Worm (Caenorhabditis elegans) whole organism, L1 larva: ENCODE measurements around the gene C06A12.19.
A peak's percentile ranks its signal among the peaks of the same experiment; 100 is the strongest.

Source experiments
- F16B12.6 ChIP-seq: fragments of 150-350 bp; optimal IDR thresholded peaks from 2 replicates; lab custom pipeline; 2014; ENCODE audit warnings: missing biosample characterization, missing genetic modification characterization
- Y116A8C.19 ChIP-seq: sonication (generic microtip); optimal IDR thresholded peaks from 2 replicates; lab custom pipeline; 2016; ENCODE audit warnings: missing compliant biosample characterization, missing genetic modification characterization, borderline replicate concordance
- alr-1 ChIP-seq: fragments of 200-800 bp; sonication (Bioruptor generic); optimal IDR thresholded peaks from 2 replicates; lab custom pipeline; 2018; ENCODE audit warnings: borderline replicate concordance, mild to moderate bottlenecking, missing genetic modification characterization, missing compliant biosample characterization
- blmp-1 ChIP-seq: fragments of 150-350 bp; optimal IDR thresholded peaks from 2 replicates; lab custom pipeline; 2014; ENCODE audit warnings: missing biosample characterization, missing genetic modification characterization
- ceh-8 ChIP-seq: fragments of 200-800 bp; sonication (Bioruptor generic); optimal IDR thresholded peaks from 2 replicates; lab custom pipeline; 2018; ENCODE audit warnings: mild to moderate bottlenecking, missing genetic modification characterization, moderate library complexity, missing compliant biosample characterization
- ceh-88 ChIP-seq: fragments of 200-800 bp; sonication (Bioruptor generic); IDR thresholded peaks from 2 replicates; pipeline ENCODE4 v1.3.6; 2022; ENCODE audit warnings: missing genetic modification characterization, missing compliant biosample characterization
- ceh-90 ChIP-seq: sonication (generic microtip); optimal IDR thresholded peaks from 2 replicates; lab custom pipeline; 2016; ENCODE audit warnings: missing genetic modification characterization, missing compliant biosample characterization
- dsc-1 ChIP-seq: sonication (generic microtip); optimal IDR thresholded peaks from 2 replicates; lab custom pipeline; 2016; ENCODE audit warnings: mild to moderate bottlenecking, missing genetic modification characterization, missing compliant biosample characterization
- efl-1 ChIP-seq, 4 experiments: fragments of 150-350 bp; optimal IDR thresholded peaks in 3 of 4; peaks in 1 of 4; 1 replicate in 1 of 4; 2 replicates in 3 of 4; lab custom pipeline; 2014; ENCODE audit warnings: missing biosample characterization in 2 of 4, missing genetic modification characterization in 2 of 4, missing genetic modification reagents in 2 of 4
- efl-3 ChIP-seq: fragments of 200-800 bp; sonication (Bioruptor generic); optimal IDR thresholded peaks from 2 replicates; lab custom pipeline; 2018; ENCODE audit warnings: mild to moderate bottlenecking, missing genetic modification characterization, missing compliant biosample characterization
- elt-2 ChIP-seq: sonication (generic microtip); optimal IDR thresholded peaks from 2 replicates; lab custom pipeline; 2016; ENCODE audit warnings: missing genetic modification characterization, mild to moderate bottlenecking, inconsistent platforms, missing compliant biosample characterization, missing genetic modification reagents
- fkh-10 ChIP-seq: sonication (generic microtip); optimal IDR thresholded peaks from 2 replicates; lab custom pipeline; 2017; ENCODE audit warnings: missing biosample characterization, missing genetic modification reagents, missing genetic modification characterization
- fkh-4 ChIP-seq: sonication (generic microtip); optimal IDR thresholded peaks from 2 replicates; lab custom pipeline; 2016; ENCODE audit warnings: missing compliant biosample characterization, missing genetic modification characterization, borderline replicate concordance
- fkh-8 ChIP-seq: sonication (generic microtip); optimal IDR thresholded peaks from 2 replicates; lab custom pipeline; 2016; ENCODE audit warnings: mild to moderate bottlenecking, missing genetic modification characterization, missing compliant biosample characterization
- fos-1 ChIP-seq: fragments of 150-350 bp; optimal IDR thresholded peaks from 2 replicates; lab custom pipeline; 2014; ENCODE audit warnings: missing biosample characterization, missing genetic modification characterization
- hlh-17 ChIP-seq: fragments of 200-800 bp; sonication (Bioruptor generic); optimal IDR thresholded peaks from 2 replicates; lab custom pipeline; 2018; ENCODE audit warnings: missing genetic modification characterization, mild to moderate bottlenecking, missing compliant biosample characterization, moderate library complexity, borderline replicate concordance
- irx-1 ChIP-seq: sonication (generic microtip); optimal IDR thresholded peaks from 2 replicates; lab custom pipeline; 2016; ENCODE audit warnings: missing genetic modification characterization, missing compliant biosample characterization
- lin-13 ChIP-seq: fragments of 150-350 bp; optimal IDR thresholded peaks from 2 replicates; lab custom pipeline; 2014; ENCODE audit warnings: missing biosample characterization, missing genetic modification reagents, missing genetic modification characterization
- lsy-2 ChIP-seq, 2 experiments: fragments of 150-350 bp; optimal IDR thresholded peaks; 2 replicates each; lab custom pipeline; 2014; ENCODE audit warnings: missing biosample characterization in 2 of 2, missing genetic modification characterization in 2 of 2
- mdl-1 ChIP-seq, 2 experiments: fragments of 150-350 bp; optimal IDR thresholded peaks; 2 replicates each; lab custom pipeline; 2014 to 2017; ENCODE audit warnings: missing biosample characterization in 2 of 2, missing genetic modification characterization in 2 of 2, inconsistent platforms in 1 of 2
- nhr-11 ChIP-seq: fragments of 150-350 bp; optimal IDR thresholded peaks from 2 replicates; lab custom pipeline; 2014; ENCODE audit warnings: missing biosample characterization, missing genetic modification characterization
- nhr-12 ChIP-seq: sonication (generic microtip); optimal IDR thresholded peaks from 2 replicates; lab custom pipeline; 2017; ENCODE audit warnings: missing biosample characterization, missing genetic modification characterization
- nhr-19 ChIP-seq: fragments of 200-800 bp; sonication (Bioruptor generic); conservative IDR thresholded peaks from 2 replicates; pipeline ENCODE4 v1.3.6; 2022; ENCODE audit warnings: missing genetic modification characterization, missing compliant biosample characterization
- nhr-20 ChIP-seq: sonication (generic microtip); optimal IDR thresholded peaks from 2 replicates; lab custom pipeline; 2016; ENCODE audit warnings: mild to moderate bottlenecking, missing genetic modification characterization, missing compliant biosample characterization
- nhr-237 ChIP-seq: fragments of 150-350 bp; optimal IDR thresholded peaks from 2 replicates; lab custom pipeline; 2014; ENCODE audit warnings: missing biosample characterization, missing genetic modification characterization
- nhr-28 ChIP-seq: fragments of 150-350 bp; optimal IDR thresholded peaks from 2 replicates; lab custom pipeline; 2014; ENCODE audit warnings: missing biosample characterization, missing genetic modification characterization
- nhr-47 ChIP-seq: sonication (generic microtip); optimal IDR thresholded peaks from 2 replicates; lab custom pipeline; 2016; ENCODE audit warnings: mild to moderate bottlenecking, missing genetic modification characterization, moderate library complexity, missing compliant biosample characterization
- nhr-76 ChIP-seq: sonication (generic microtip); optimal IDR thresholded peaks from 2 replicates; lab custom pipeline; 2017; ENCODE audit warnings: missing biosample characterization, missing genetic modification characterization
- nhr-77 ChIP-seq: fragments of 150-350 bp; optimal IDR thresholded peaks from 2 replicates; lab custom pipeline; 2014; ENCODE audit warnings: missing biosample characterization, missing genetic modification characterization
- nhr-84 ChIP-seq: sonication (generic microtip); optimal IDR thresholded peaks from 2 replicates; lab custom pipeline; 2017; ENCODE audit warnings: missing biosample characterization, missing genetic modification characterization
- nhr-90 ChIP-seq: sonication (generic microtip); optimal IDR thresholded peaks from 2 replicates; lab custom pipeline; 2016; ENCODE audit warnings: mild to moderate bottlenecking, missing genetic modification characterization, missing compliant biosample characterization; ENCODE audit not compliant: poor library complexity
- pax-3 ChIP-seq: fragments of 200-800 bp; sonication (Bioruptor generic); optimal IDR thresholded peaks from 2 replicates; lab custom pipeline; 2018; ENCODE audit warnings: mild to moderate bottlenecking, missing genetic modification characterization, moderate library complexity, missing compliant biosample characterization
- snpc-4 ChIP-seq: fragments of 150-350 bp; optimal IDR thresholded peaks from 2 replicates; lab custom pipeline; 2014; ENCODE audit warnings: missing biosample characterization, missing genetic modification characterization
- sox-4 ChIP-seq: sonication (generic microtip); optimal IDR thresholded peaks from 2 replicates; lab custom pipeline; 2016; ENCODE audit warnings: missing genetic modification characterization, missing compliant biosample characterization
- sptf-1 ChIP-seq: fragments of 150-350 bp; optimal IDR thresholded peaks from 2 replicates; lab custom pipeline; 2014; ENCODE audit warnings: missing biosample characterization, missing genetic modification characterization
- swsn-7 ChIP-seq: sonication (generic microtip); optimal IDR thresholded peaks from 2 replicates; lab custom pipeline; 2016; ENCODE audit warnings: missing genetic modification characterization, missing compliant biosample characterization
- tbx-2 ChIP-seq: sonication (generic microtip); optimal IDR thresholded peaks from 2 replicates; lab custom pipeline; 2016; ENCODE audit warnings: missing genetic modification characterization, missing compliant biosample characterization
- unc-30 ChIP-seq: sonication (generic microtip); optimal IDR thresholded peaks from 2 replicates; lab custom pipeline; 2017; ENCODE audit warnings: missing biosample characterization, missing genetic modification characterization
- unc-62 ChIP-seq: fragments of 150-350 bp; optimal IDR thresholded peaks from 2 replicates; lab custom pipeline; 2014; ENCODE audit warnings: missing biosample characterization, missing genetic modification reagents, missing genetic modification characterization
- unc-98 ChIP-seq: fragments of 200-800 bp; sonication (Bioruptor generic); IDR thresholded peaks from 2 replicates; pipeline ENCODE4 v1.3.6; 2022; ENCODE audit warnings: missing genetic modification characterization, missing compliant biosample characterization
- vab-15 ChIP-seq: sonication (generic microtip); optimal IDR thresholded peaks from 2 replicates; lab custom pipeline; 2017; ENCODE audit warnings: missing genotype, mild to moderate bottlenecking, missing genetic modification characterization, missing compliant biosample characterization
- ztf-4 ChIP-seq: fragments of 150-350 bp; optimal IDR thresholded peaks from 2 replicates; lab custom pipeline; 2014; ENCODE audit warnings: missing biosample characterization, missing genetic modification characterization

C06A12.19 gene

ce11 chrIV:17407491-17407890, 32.4 kb downstream of the C06A12.19 start, which contains the start of gene T02D1.9:
Gene T02D1.9 (minus strand): TSS chrIV:17407591.
- TF ChIP-seq ceh-8 (GFP tag; lab: Kevin White, UChicago) = no peak
- no peak for TF ChIP-seq nhr-28
- TF ChIP-seq vab-15 (tag; lab: Kevin White, UChicago) = no peak
- TF ChIP-seq unc-62 (GFP tag; lab: Kevin White, UChicago) = no peak
- no peak for TF ChIP-seq efl-3 (GFP tag; lab: Kevin White, UChicago)
- no peak for TF ChIP-seq nhr-47 (tag; lab: Kevin White, UChicago)
- no peak for TF ChIP-seq lsy-2 (tag; optimal IDR thresholded peaks at IDR 0.05; lab: Kevin White, UChicago)
- TF ChIP-seq Y116A8C.19 (tag; lab: Kevin White, UChicago) = no peak
- no peak for TF ChIP-seq nhr-11 (tag; lab: Kevin White, UChicago)
- no peak for TF ChIP-seq irx-1 (tag; lab: Kevin White, UChicago)
- no peak for TF ChIP-seq nhr-237 (tag; lab: Kevin White, UChicago)
- TF ChIP-seq hlh-17 (GFP tag; lab: Kevin White, UChicago) = no peak
- no peak for TF ChIP-seq tbx-2 (tag; lab: Kevin White, UChicago)

- TF ChIP-seq dsc-1 (tag; lab: Kevin White, UChicago) (no peak), ztf-4 (tag; lab: Kevin White, UChicago) (no peak), sptf-1 (no peak), fkh-4 (tag; lab: Kevin White, UChicago) (no peak), ceh-90 (tag; lab: Kevin White, UChicago) (no peak), nhr-90 (tag; lab: Kevin White, UChicago) (no peak), nhr-11 (tag; lab: Kevin White, UChicago) (no peak), swsn-7 (tag; lab: Kevin White, UChicago) (no peak), ceh-88 (GFP tag; lab: Robert Waterston, UW) (no peak), F16B12.6 (tag; lab: Kevin White, UChicago) (no peak), tbx-2 (tag; lab: Kevin White, UChicago) (no peak), ceh-8 (GFP tag; lab: Kevin White, UChicago) (no peak)
Measured at ce11 chrIV:17407025-17407424, 32.9 kb downstream of the C06A12.19 start, which contains the start of gene T02D1.7. Gene T02D1.7 (minus strand): TSS chrIV:17407125.

DNA sequence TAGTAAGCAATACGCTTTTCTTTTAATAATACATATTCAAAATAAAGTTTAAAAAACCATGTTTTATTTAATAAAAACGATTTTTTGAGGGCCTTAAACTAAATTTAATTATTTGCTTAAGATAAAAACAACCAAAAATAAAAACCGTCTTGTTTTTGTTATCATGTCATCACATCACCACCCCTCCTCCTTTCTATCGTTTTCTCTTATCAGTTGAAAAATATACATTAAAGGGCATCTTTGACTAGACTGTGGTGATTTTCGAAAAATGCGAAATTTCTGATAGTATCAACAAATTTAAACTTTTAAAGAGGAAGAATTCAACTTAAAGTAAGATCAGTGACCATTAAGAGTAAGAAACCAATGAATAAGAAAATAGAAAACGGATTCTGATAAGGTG, 33.8 kb downstream of the C06A12.19 start:
- TF ChIP-seq elt-2 (tag; lab: Kevin White, UChicago) (peak; percentile 64), blmp-1 (tag; lab: Kevin White, UChicago) (peak; percentile 11), nhr-11 (tag; lab: Kevin White, UChicago) (no peak), nhr-20 (peak; percentile 25), nhr-19 (GFP tag; lab: Robert Waterston, UW) (no peak)

DNA sequence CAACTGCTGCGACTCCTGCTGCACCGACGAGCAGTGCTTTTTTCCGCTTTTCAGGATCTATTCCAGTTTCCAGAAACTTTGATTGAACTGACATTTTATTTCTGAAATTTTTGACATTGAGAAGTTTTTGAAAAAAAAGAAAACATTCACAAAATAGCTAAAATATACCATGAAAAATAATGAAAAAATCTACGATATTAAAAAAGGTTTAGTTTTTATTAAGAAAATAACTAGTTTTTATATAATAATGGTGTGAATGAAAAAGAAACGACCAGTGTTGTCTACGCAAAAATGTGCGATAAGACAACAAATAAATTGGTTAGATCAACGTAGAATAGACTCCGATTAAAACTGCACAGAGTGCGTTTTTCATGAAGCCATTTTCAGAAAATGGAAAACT, 34.4 kb downstream of the C06A12.19 start, which contains the start of gene pmp-4:
TSS of gene pmp-4 (minus strand) at position 101 of the 400 bp plus-strand sequence.
- TF ChIP-seq efl-1 (optimal IDR thresholded peaks at IDR 0.05; lab: Kevin White, UChicago) (no peak), efl-1 (GFP tag; optimal IDR thresholded peaks at IDR 0.05 in 1 of 2; lab: Kevin White, UChicago) (peak in 1 of 2 experiments; percentile 7), mdl-1 (tag; optimal IDR thresholded peaks at IDR 0.05; lab: Kevin White, UChicago) (no peak)

- TF ChIP-seq pax-3 (peak; percentile 23), sox-4 (tag; lab: Kevin White, UChicago) (no peak), fkh-8 (tag; lab: Kevin White, UChicago) (peak; percentile 0)
- TF ChIP-seq, all 84 proteins: peak for 2
Measured at ce11 chrIV:17399455-17399854, 40.4 kb downstream of the C06A12.19 start, which contains the start of gene T02D1.4. Gene T02D1.4 (plus strand): TSS chrIV:17399755.

- TF ChIP-seq lin-13 (no peak), nhr-84 (tag; lab: Kevin White, UChicago) (no peak), nhr-77 (no peak), unc-98 (GFP tag; lab: Robert Waterston, UW) (no peak), efl-1 (optimal IDR thresholded peaks at IDR 0.05; lab: Kevin White, UChicago) (no peak), efl-1 (GFP tag; optimal IDR thresholded peaks at IDR 0.05 in 1 of 2; lab: Kevin White, UChicago) (no peak), snpc-4 (tag; lab: Kevin White, UChicago) (no peak), nhr-20 (no peak), sox-4 (tag; lab: Kevin White, UChicago) (no peak), nhr-12 (tag; lab: Kevin White, UChicago) (no peak), alr-1 (no peak), fos-1 (no peak), nhr-76 (tag; lab: Kevin White, UChicago) (no peak), fkh-10 (no peak), unc-30 (tag; lab: Kevin White, UChicago) (no peak), dsc-1 (tag; lab: Kevin White, UChicago) (no peak), ztf-4 (tag; lab: Kevin White, UChicago) (no peak)
Measured at ce11 chrIV:17395910-17396309, 44.0 kb downstream of the C06A12.19 start, which contains the start of gene sru-15. Gene sru-15 (plus strand): TSS chrIV:17396210.
